Worm (Caenorhabditis elegans): ENCODE measurements around the gene tsp-1.

The tsp-1 gene

ce11 chrIII:8239325-8239724, at the start of gene tsp-1:
TSS of gene tsp-1 (minus strand) at chrIII:8239423.
- no peak for TF ChIP-seq unc-62 (GFP tag; optimal IDR thresholded peaks at IDR 0.05)

DNA sequence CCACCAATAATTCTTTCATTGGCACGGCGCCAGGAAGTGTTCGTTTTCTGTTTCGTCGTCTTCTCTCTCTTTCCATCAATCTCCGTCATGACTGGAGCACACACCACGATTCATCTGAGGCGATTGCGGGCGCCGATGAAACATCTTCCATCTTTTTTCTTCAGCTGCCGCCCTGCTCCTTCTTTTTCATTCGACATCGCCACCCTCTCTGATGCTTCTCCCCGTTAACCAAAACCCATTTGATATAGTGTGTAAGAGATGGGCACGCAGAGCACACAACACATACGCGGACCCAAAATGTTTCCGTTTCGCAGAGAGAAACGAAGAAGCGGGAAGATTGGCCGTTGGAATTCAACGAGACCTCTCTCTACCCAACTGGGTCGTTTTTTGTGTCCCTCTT, 48.3 kb upstream of the tsp-1 start:
- TF ChIP-seq unc-62 (GFP tag; optimal IDR thresholded peaks at IDR 0.05) = no peak

- TF ChIP-seq unc-62 (GFP tag; optimal IDR thresholded peaks at IDR 0.05) = no peak
Measured at ce11 chrIII:8286824-8287223, 47.6 kb upstream of the tsp-1 start.

- TF ChIP-seq unc-62 (GFP tag; optimal IDR thresholded peaks at IDR 0.05) = no peak
Measured at ce11 chrIII:8286003-8286402, 46.8 kb upstream of the tsp-1 start.

- TF ChIP-seq unc-62 (GFP tag; optimal IDR thresholded peaks at IDR 0.05) = no peak
Measured at ce11 chrIII:8283525-8283924, 44.3 kb upstream of the tsp-1 start.

DNA sequence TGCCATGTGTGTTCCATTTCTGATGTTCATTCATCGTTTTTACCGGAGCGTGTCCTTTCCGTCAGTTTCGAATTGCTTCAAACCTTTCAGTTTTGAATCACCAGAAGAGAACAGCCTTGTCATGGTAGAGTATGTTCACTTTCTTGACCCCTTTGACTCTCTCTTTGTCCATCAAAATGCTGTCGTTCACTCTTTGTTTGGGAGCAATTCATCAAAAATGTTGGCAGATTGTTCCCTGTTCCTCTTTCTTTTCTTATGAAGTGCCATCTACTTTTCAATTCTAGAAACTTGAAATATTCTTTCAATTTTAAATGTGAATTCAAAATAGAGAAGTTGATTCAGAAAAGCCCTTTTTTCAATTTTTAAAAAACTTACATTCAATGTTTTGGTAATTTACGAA, 42.1 kb upstream of the tsp-1 start:
- TF ChIP-seq unc-62 (GFP tag; optimal IDR thresholded peaks at IDR 0.05) = no peak

ce11 chrIII:8280352-8280751, 41.1 kb upstream of the tsp-1 start:
- no peak for TF ChIP-seq unc-62 (GFP tag; optimal IDR thresholded peaks at IDR 0.05)

- TF ChIP-seq unc-62 (GFP tag; optimal IDR thresholded peaks at IDR 0.05) = no peak
Measured at ce11 chrIII:8279567-8279966, 40.3 kb upstream of the tsp-1 start.

DNA sequence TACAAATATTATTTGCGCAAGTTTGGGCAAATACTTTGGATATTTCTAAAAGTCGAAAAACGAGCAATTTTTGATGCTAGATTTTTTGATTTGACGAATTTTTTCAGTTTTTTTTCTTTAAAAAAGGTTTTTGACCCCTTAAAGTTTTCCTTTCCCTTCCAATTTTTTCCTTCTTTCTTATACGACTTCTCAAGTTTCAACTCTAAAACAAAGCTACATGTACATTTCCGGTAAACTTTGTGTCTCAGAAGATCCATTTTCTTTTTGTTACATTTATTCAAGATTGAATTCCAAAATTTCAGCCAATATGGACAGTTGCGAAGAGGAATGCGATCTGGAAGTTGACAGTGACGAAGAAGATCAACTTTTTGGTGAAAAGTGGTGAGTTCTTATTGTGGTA, 39.6 kb upstream of the tsp-1 start, which contains the start of gene mig-10:
TSS of gene mig-10 (plus strand) at position 301 of the 400 bp plus-strand sequence.
- no peak for TF ChIP-seq unc-62 (GFP tag; optimal IDR thresholded peaks at IDR 0.05)

DNA sequence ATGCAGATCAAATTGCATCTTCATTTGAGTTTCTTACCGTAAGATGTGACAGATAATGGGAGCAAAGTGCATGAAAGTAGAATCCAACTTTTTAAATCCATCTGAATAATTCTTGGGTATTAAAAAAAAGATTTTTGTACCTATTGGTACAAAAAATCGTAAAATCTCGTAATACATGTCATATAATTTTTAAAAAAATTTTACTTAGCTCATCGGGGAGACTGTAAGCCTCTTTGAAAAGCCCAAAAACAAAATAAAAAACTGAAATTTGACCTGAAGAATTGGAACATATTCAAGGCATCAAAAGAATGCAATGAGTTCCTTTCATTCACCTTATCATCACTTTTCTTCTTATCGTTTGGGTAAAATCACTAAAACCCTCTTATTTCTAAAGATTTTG, 36.6 kb upstream of the tsp-1 start, which contains the start of gene clec-160:
TSS of gene clec-160 (minus strand) at position 101 of the 400 bp plus-strand sequence.
- no peak for TF ChIP-seq unc-62 (GFP tag; optimal IDR thresholded peaks at IDR 0.05)

- no peak for TF ChIP-seq unc-62 (GFP tag; optimal IDR thresholded peaks at IDR 0.05)
Measured at ce11 chrIII:8271676-8272225, 32.5 kb upstream of the tsp-1 start, which contains the start of the genes mps-4 and F09G8.10. TSS of gene mps-4 (minus strand) at chrIII:8271776. TSS of gene F09G8.10 (minus strand) at chrIII:8272175.

- no peak for TF ChIP-seq unc-62 (GFP tag; optimal IDR thresholded peaks at IDR 0.05)
Measured at ce11 chrIII:8268296-8268695, 29.1 kb upstream of the tsp-1 start, which contains the start of the genes F09G8.7 and crn-7. TSS of gene F09G8.7 (minus strand) at chrIII:8268355. TSS of gene crn-7 (plus strand) at chrIII:8268531.

DNA sequence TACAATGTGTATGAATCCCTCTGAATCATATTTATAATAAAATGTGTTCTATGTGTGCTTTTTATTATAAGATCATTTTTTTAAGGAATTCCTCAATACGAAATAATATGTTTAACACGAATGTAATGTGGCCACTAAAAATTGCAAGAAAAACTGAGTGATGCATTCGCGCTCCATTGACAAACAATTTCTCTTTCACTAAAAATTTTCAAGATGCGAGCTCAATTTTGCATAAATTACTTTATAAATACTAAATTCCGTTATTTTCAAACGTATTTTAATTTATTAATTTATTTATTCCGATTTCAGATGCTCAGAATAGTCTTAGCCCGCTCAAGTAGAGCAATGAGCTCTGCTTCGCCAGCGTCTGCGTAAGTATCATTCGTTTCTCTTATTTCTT, 26.5 kb upstream of the tsp-1 start, which contains the start of gene mrps-9:
TSS of gene mrps-9 (plus strand) at position 310 of the 400 bp plus-strand sequence.
- no peak for TF ChIP-seq unc-62 (GFP tag; optimal IDR thresholded peaks at IDR 0.05)

DNA sequence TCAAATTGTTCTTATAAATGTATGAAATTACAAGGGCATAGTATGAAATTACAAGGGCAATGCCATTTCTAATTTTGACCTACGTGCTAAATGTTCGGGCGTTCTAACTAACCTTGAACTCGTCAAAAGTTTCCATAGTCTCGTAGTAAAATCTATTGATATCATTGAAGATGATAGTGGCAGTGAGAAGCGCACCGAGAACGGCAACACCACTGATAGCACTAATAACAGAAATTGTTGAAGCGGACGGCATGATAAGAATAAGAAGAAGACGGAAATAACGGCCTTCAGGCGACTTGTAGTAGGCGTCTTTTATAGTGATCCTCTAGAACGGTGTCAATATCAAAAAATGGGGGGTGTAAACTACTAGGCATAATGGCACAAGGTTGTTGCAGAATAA, 24.2 kb upstream of the tsp-1 start, which contains the start of gene col-91:
TSS of gene col-91 (minus strand) at position 288 of the 400 bp plus-strand sequence.
- no peak for TF ChIP-seq unc-62 (GFP tag; optimal IDR thresholded peaks at IDR 0.05)

DNA sequence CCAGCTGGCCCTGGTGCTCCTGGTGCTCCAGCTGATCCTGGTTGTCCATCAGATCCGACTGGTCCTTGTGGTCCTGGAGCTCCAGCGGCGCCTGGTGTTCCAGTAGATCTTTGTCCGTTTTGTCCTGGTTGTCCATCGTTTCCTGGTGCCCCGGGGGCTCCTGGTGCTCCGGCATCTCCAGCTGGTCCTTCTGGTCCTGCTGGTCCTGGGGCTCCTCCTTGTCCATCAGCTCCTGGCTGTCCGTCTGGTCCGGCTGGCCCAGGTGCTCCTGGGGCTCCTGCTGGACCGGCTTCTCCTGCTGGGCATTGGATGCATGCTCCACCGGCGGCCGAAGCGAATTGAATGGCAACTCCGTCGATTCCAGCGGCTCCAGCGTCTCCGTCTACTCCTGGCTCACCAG, 23.4 kb upstream of the tsp-1 start:
- TF ChIP-seq unc-62 (GFP tag; optimal IDR thresholded peaks at IDR 0.05) = no peak

DNA sequence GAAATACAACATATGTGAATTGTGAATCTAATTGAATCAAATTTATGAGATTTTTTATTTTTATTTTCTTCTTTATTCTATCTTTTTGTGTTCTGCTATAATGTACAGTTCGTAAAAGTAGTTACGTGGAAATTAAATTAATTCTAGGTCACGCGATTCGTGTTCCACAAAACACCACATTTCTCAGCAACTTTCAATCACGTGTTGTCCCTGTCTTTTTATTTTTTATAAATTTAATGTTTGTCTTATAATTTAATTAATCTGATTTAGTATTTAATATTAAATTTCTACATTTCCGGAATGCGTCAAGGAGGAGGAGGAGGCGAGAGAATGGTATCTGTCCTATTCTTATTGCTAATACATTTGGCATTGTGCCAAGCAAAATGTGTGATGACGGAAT, 18.8 kb upstream of the tsp-1 start, which contains the start of gene ncr-2:
TSS of gene ncr-2 (plus strand) at position 301 of the 400 bp plus-strand sequence.
- no peak for TF ChIP-seq unc-62 (GFP tag; optimal IDR thresholded peaks at IDR 0.05)

DNA sequence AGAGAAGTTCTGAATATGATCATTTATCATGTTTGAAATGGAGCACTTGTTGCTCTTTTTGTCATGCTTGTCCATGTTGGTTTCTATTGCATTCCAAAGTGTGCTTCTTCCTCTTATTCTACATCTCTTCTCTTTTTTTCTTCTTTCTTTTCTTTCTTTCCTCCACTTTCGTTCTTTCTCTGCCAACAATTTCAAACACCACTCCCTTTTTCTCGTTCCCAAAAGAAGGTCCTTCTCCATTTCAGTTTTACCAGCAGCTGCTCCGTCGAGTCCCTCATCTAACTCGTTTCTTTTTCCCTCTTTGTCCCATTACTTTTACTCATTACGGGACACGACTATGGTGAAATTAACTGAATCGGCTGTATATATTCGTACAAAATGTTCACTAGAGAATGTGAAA, 15.7 kb upstream of the tsp-1 start, which contains the start of gene F09G8.5:
TSS of gene F09G8.5 (plus strand) at position 38 of the 400 bp plus-strand sequence.
- no peak for TF ChIP-seq unc-62 (GFP tag; optimal IDR thresholded peaks at IDR 0.05)

Data from whole organism, dauer.